Fruit fly (Drosophila melanogaster) whole organism: ENCODE results near the gene CG3008.

ENCODE experiments used
- CG8478 ChIP-seq: fragments of >200 bp; optimal IDR thresholded peaks from 2 replicates; lab custom pipeline; 2018; ENCODE audit warnings: inconsistent platforms
- Dll ChIP-seq: fragments of >200 bp; optimal IDR thresholded peaks from 2 replicates; lab custom pipeline; 2017
- EcR ChIP-seq, 2 experiments: fragments of >200 bp; optimal IDR thresholded peaks; 2 replicates each; lab custom pipeline; 2017; ENCODE audit warnings: missing biosample characterization in 2 of 2, missing genetic modification characterization in 2 of 2, missing genetic modification reagents in 2 of 2
- pan ChIP-seq: fragments of >200 bp; optimal IDR thresholded peaks from 2 replicates; lab custom pipeline; 2017
- psq ChIP-seq: fragments of >200 bp; optimal IDR thresholded peaks from 2 replicates; lab custom pipeline; 2017
- usp ChIP-seq: fragments of >200 bp; optimal IDR thresholded peaks from 2 replicates; lab custom pipeline; 2017; ENCODE audit warnings: missing biosample characterization, missing genetic modification characterization, mixed read lengths

CG3008 gene

dm6 chr2L:4895902-4896301 lies 12.8 kb downstream of the CG3008 start:
- TF ChIP-seq psq, result no peak
- no peak for TF ChIP-seq pan (lab: Kevin White, UChicago)
- no peak for TF ChIP-seq CG8478 (lab: Kevin White, UChicago)
- TF ChIP-seq usp, result no peak

DNA sequence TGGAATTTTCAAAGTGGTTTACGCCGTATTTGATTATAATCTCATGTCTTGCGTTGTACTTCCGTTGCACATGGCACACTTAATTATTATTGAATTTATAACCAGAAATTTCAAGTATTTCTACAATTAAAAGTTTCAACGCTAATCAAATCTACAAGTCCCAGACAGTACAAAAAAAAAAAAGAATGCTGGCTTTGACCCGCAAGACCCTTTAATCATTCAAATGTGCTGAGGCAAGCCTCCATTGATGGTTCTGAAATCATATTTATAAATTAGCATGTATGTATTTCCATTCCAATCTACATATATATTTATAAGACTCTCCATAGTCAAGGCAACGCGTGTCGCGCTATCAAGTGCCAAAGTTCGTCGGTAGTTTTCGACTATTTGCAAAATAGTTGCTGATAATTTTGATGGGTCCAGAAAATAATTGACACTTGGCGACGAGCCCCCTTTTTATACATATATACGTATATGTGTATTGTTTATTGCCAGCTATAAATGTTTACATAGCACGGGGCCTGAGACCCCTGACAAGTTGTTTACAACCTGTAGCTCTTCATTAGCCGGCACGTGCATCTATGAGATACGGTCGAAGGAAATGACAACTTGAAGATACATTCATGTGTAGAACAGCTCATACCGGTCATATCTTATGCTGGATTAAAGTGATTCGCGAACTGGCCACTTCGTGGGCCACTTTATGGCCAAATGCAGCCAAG lies 13.5 kb downstream of the CG3008 start:
- TF ChIP-seq pan (lab: Kevin White, UChicago) (no peak), psq (no peak), CG8478 (lab: Kevin White, UChicago) (no peak), EcR (GFP tag; optimal IDR thresholded peaks at IDR 0.05; lab: Kevin White, UChicago) (no peak), usp (no peak), Dll (lab: Kevin White, UChicago) (no peak)

DNA sequence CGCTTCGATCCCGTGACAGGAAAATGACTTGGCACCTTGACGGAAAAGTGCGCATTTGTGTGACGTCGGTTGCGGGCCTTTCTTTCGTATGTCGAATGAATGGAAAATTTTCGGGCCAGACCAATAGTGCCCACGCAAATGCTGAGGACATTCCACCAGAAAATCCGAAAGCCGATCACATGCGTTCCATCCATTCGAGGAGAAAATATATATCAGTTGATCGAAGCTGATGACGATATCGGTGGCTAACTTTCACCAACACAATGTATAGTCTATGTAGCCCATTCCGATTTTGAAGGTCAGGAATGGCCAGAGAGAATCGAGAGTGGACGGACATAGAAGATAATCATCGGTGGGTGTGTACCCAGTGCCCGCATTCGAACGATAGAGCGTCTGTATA lies 15.1 kb downstream of the CG3008 start:
- TF ChIP-seq EcR (GFP tag; optimal IDR thresholded peaks at IDR 0.05; lab: Kevin White, UChicago), result no peak

dm6 chr2L:4899599-4900559 lies 16.8 kb downstream of the CG3008 start:
- TF ChIP-seq EcR (GFP tag; optimal IDR thresholded peaks at IDR 0.05; lab: Kevin White, UChicago), result no peak
- TF ChIP-seq usp, result no peak
- TF ChIP-seq Dll (lab: Kevin White, UChicago), result no peak
- no peak for TF ChIP-seq psq
- no peak for TF ChIP-seq pan (lab: Kevin White, UChicago)
- TF ChIP-seq CG8478 (lab: Kevin White, UChicago), result no peak

DNA sequence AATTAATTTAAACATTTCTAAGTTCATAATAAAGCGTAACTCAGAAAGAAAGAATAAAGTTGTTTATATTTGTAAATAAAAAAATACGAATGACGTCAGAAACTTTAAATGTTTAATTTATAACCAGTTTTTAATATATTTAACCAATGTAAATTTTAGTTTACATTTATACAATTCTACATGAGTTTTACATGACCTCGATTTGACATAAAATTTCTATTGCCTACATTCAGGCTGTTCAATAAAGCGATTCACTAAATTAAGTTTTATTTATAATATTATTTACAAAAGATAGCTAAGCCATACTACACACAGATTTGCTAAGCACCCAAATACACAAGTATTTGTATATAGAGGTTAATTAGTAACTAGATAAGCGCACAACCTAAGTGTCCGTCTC lies 20.7 kb downstream of the CG3008 start:
- TF ChIP-seq CG8478 (lab: Kevin White, UChicago) (no peak), Dll (lab: Kevin White, UChicago) (no peak), EcR (GFP tag; optimal IDR thresholded peaks at IDR 0.05; lab: Kevin White, UChicago) (no peak), pan (lab: Kevin White, UChicago) (no peak), psq (no peak), usp (no peak)

DNA sequence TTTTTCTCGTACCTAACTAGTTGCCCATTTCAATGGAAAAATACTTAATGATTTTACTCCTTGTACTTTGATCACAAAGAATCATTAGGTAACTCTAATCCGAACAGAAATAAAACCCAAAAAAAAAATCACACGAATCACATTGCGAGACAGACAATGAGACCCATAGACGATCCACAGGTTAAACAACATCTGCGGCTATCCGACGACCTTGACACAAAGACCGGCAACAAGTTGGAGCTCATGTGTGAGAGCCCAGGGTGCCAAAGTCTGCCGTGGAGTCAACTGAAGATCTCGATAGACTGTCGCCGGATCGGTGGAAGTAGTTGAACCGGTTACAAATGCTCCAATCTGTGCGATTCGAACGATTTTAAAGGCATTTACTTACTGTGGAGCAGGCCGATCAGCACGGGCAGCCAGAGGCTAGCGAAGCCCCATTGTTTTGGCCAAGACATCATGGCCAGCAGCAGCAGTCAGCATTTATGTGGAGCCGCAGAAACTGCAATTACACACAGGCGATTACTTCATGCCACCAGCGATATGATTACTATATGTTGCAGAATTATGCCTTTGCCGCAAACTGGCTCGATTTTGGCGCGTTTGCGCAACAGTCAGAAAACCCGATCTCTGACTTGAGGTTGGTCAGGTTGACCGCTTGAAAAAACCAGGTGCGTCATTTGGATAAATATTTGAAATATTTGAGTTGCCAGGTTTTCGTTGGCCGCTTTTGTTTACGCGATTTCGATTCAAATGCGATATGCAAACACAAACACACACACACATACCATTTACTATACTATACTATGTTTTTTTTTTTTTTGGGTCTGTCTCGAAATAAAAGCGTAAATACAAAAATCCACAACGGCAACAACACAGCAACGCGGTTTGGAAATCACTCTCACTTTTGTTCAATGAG lies 22.5 kb downstream of the CG3008 start:
- TF ChIP-seq CG8478 (lab: Kevin White, UChicago) (no peak), EcR (GFP tag; optimal IDR thresholded peaks at IDR 0.05; lab: Kevin White, UChicago) (no peak), usp (no peak), pan (lab: Kevin White, UChicago) (no peak), Dll (lab: Kevin White, UChicago) (no peak), psq (no peak)

- TF ChIP-seq pan (lab: Kevin White, UChicago) (no peak), psq (no peak)
These were observed 23.6 kb downstream of the CG3008 start, which contains the start of gene snsl for dm6 chr2L:4906546-4907250. Gene snsl (minus strand): TSS chr2L:4906762.

- TF ChIP-seq psq, result no peak
- TF ChIP-seq usp, result no peak
- TF ChIP-seq EcR (GFP tag; optimal IDR thresholded peaks at IDR 0.05; lab: Kevin White, UChicago), result no peak
- no peak for TF ChIP-seq CG8478 (lab: Kevin White, UChicago)
- no peak for TF ChIP-seq Dll (lab: Kevin White, UChicago)
- no peak for TF ChIP-seq pan (lab: Kevin White, UChicago)
These were observed 24.9 kb downstream of the CG3008 start for dm6 chr2L:4907986-4908385.

DNA sequence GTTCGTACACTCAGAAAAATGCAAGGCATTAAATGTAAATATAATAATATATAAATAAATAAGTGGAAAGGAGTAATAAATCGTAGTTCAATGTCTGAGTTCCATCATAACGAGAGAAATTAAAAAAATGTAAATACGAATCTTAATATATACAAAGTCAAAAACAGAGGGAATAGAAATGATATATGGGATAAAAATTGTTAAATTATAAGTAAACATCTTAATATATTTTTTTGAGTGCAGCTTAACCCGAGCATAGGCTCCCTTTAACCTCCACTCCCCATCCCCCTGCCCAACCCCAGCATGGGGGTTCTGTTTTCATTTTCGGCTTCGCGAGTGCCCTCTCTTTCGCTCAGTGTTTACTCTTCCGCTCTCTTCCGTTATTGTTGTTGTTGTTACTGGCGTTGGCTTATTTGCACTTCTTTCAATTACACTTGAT lies 32.6 kb downstream of the CG3008 start:
- TF ChIP-seq pan (lab: Kevin White, UChicago) (no peak), CG8478 (lab: Kevin White, UChicago) (no peak), psq (no peak), Dll (lab: Kevin White, UChicago) (no peak), usp (no peak), EcR (GFP tag; optimal IDR thresholded peaks at IDR 0.05; lab: Kevin White, UChicago) (no peak)

dm6 chr2L:4916738-4917137 lies 33.6 kb downstream of the CG3008 start:
- TF ChIP-seq usp, result no peak
- no peak for TF ChIP-seq CG8478 (lab: Kevin White, UChicago)
- TF ChIP-seq Dll (lab: Kevin White, UChicago), result no peak
- no peak for TF ChIP-seq pan (lab: Kevin White, UChicago)
- no peak for TF ChIP-seq EcR (GFP tag; optimal IDR thresholded peaks at IDR 0.05; lab: Kevin White, UChicago)
- no peak for TF ChIP-seq psq

DNA sequence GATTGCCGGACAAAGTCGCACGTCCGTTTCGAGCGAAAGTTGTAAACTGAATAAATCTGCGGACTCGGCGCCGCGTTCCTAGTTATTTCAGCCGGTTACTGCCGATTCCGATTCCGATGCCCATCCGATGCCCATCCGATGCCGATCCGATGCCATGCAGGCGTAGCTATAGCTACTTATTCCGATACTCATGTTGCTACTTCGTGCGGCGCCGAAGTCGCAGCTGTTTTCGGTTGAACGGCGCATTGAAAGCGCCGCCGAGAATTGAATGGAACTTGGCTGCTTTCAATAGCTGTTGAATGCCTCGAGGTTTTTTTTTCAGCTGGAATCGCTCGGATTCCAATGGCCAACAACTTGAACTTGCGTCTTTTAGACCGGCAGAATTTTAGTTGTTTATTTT lies 45.2 kb downstream of the CG3008 start:
- TF ChIP-seq pan (lab: Kevin White, UChicago) (no peak), Dll (lab: Kevin White, UChicago) (no peak), CG8478 (lab: Kevin White, UChicago) (no peak), usp (no peak), psq (no peak), EcR (GFP tag; optimal IDR thresholded peaks at IDR 0.05; lab: Kevin White, UChicago) (no peak)
